Worm (Caenorhabditis elegans) whole organism, L2 larva: Measurements from ENCODE around the gene C08E8.9.

ENCODE experiments used
- R02D3.7 ChIP-seq: fragments of 150-350 bp; optimal IDR thresholded peaks from 2 replicates; lab custom pipeline; 2014; ENCODE audit warnings: missing biosample characterization, missing genetic modification characterization
- Y55F3AM.14 ChIP-seq: fragments of 200-800 bp; sonication (Bioruptor generic); optimal IDR thresholded peaks from 2 replicates; lab custom pipeline; 2018; ENCODE audit warnings: mild to moderate bottlenecking, missing genetic modification characterization, missing compliant biosample characterization
- ZK546.5 ChIP-seq: sonication (generic microtip); optimal IDR thresholded peaks from 2 replicates; lab custom pipeline; 2017; ENCODE audit warnings: missing biosample characterization, missing genetic modification characterization
- alr-1 ChIP-seq: fragments of 150-350 bp; optimal IDR thresholded peaks from 2 replicates; lab custom pipeline; 2014; ENCODE audit warnings: missing biosample characterization, missing genetic modification characterization
- aly-2 ChIP-seq: fragments of 150-350 bp; optimal IDR thresholded peaks from 2 replicates; lab custom pipeline; 2014; ENCODE audit warnings: missing biosample characterization, missing genetic modification characterization
- ama-1 ChIP-seq: fragments of 150-350 bp; optimal IDR thresholded peaks from 2 replicates; lab custom pipeline; 2018; ENCODE audit warnings: inconsistent platforms
- blmp-1 ChIP-seq: sonication (generic microtip); optimal IDR thresholded peaks from 2 replicates; lab custom pipeline; 2017; ENCODE audit warnings: missing genetic modification characterization, mild to moderate bottlenecking, missing compliant biosample characterization, antibody characterized with exemption, moderate library complexity; ENCODE audit not compliant: insufficient read depth
- ceh-16 ChIP-seq: fragments of 150-350 bp; optimal IDR thresholded peaks from 2 replicates; lab custom pipeline; 2014; ENCODE audit warnings: missing biosample characterization, missing genetic modification characterization
- ceh-82 ChIP-seq: fragments of 150-350 bp; optimal IDR thresholded peaks from 2 replicates; lab custom pipeline; 2014; ENCODE audit warnings: missing biosample characterization, missing genetic modification characterization
- crh-2 ChIP-seq: sonication (generic microtip); optimal IDR thresholded peaks from 2 replicates; lab custom pipeline; 2017; ENCODE audit warnings: missing biosample characterization, missing genetic modification characterization
- dmd-4 ChIP-seq: sonication (generic microtip); optimal IDR thresholded peaks from 2 replicates; lab custom pipeline; 2017; ENCODE audit warnings: missing biosample characterization, missing genetic modification characterization
- fos-1 ChIP-seq: fragments of 150-350 bp; optimal IDR thresholded peaks from 2 replicates; lab custom pipeline; 2014; ENCODE audit warnings: missing biosample characterization, missing genetic modification characterization
- gmeb-1 ChIP-seq: fragments of 150-350 bp; optimal IDR thresholded peaks from 2 replicates; lab custom pipeline; 2014; ENCODE audit warnings: missing biosample characterization, missing genetic modification characterization
- lin-39 ChIP-seq: fragments of 150-350 bp; optimal IDR thresholded peaks from 2 replicates; lab custom pipeline; 2014; ENCODE audit warnings: missing biosample characterization, missing genetic modification reagents, missing genetic modification characterization
- lsy-2 ChIP-seq, 2 experiments: fragments of 150-350 bp in 1 of 2; sonication (generic microtip) in 1 of 2; optimal IDR thresholded peaks; 2 replicates each; lab custom pipeline; 2014 to 2017; ENCODE audit warnings: missing biosample characterization in 2 of 2, missing genetic modification characterization in 2 of 2
- mbf-1 ChIP-seq: sonication (generic microtip); optimal IDR thresholded peaks from 2 replicates; lab custom pipeline; 2017; ENCODE audit warnings: missing biosample characterization, missing genetic modification characterization
- nhr-10 ChIP-seq: sonication (generic microtip); optimal IDR thresholded peaks from 2 replicates; lab custom pipeline; 2017; ENCODE audit warnings: missing biosample characterization, missing genetic modification characterization
- nhr-11 ChIP-seq: fragments of 150-350 bp; optimal IDR thresholded peaks from 2 replicates; lab custom pipeline; 2014; ENCODE audit warnings: missing biosample characterization, missing genetic modification characterization
- nhr-12 ChIP-seq: fragments of 150-350 bp; optimal IDR thresholded peaks from 2 replicates; lab custom pipeline; 2014; ENCODE audit warnings: missing biosample characterization, missing genetic modification characterization
- nhr-129 ChIP-seq: fragments of 150-350 bp; optimal IDR thresholded peaks from 2 replicates; lab custom pipeline; 2014; ENCODE audit warnings: missing biosample characterization, missing genetic modification characterization
- nhr-21 ChIP-seq: fragments of 150-350 bp; optimal IDR thresholded peaks from 2 replicates; lab custom pipeline; 2014; ENCODE audit warnings: missing biosample characterization, missing genetic modification characterization
- nhr-237 ChIP-seq: fragments of 150-350 bp; optimal IDR thresholded peaks from 2 replicates; lab custom pipeline; 2014; ENCODE audit warnings: missing biosample characterization, missing genetic modification characterization
- nhr-25 ChIP-seq: fragments of 150-350 bp; sonication (generic microtip); optimal IDR thresholded peaks from 3 replicates; lab custom pipeline; 2014; ENCODE audit warnings: missing biosample characterization, missing genetic modification characterization
- nhr-77 ChIP-seq: fragments of 150-350 bp; optimal IDR thresholded peaks from 2 replicates; lab custom pipeline; 2014; ENCODE audit warnings: missing biosample characterization, missing genetic modification characterization
- peb-1 ChIP-seq: fragments of 150-350 bp; optimal IDR thresholded peaks from 2 replicates; lab custom pipeline; 2014; ENCODE audit warnings: missing biosample characterization, missing genetic modification characterization
- sem-4 ChIP-seq: fragments of 150-350 bp; optimal IDR thresholded peaks from 2 replicates; lab custom pipeline; 2014; ENCODE audit warnings: missing biosample characterization, missing genetic modification reagents, missing genetic modification characterization
- skn-1 ChIP-seq: sonication (generic microtip); optimal IDR thresholded peaks from 2 replicates; lab custom pipeline; 2017; ENCODE audit warnings: missing biosample characterization, missing genetic modification characterization
- sma-3 ChIP-seq: sonication (generic microtip); optimal IDR thresholded peaks from 2 replicates; lab custom pipeline; 2016; ENCODE audit warnings: missing genetic modification reagents, missing genetic modification characterization, missing compliant biosample characterization
- snpc-4 ChIP-seq: fragments of 150-350 bp; optimal IDR thresholded peaks from 2 replicates; lab custom pipeline; 2014; ENCODE audit warnings: missing biosample characterization, missing genetic modification characterization
- unc-39 ChIP-seq: fragments of 150-350 bp; optimal IDR thresholded peaks from 2 replicates; lab custom pipeline; 2014; ENCODE audit warnings: missing biosample characterization, missing genetic modification characterization
- zag-1 ChIP-seq: fragments of 150-350 bp; optimal IDR thresholded peaks from 2 replicates; lab custom pipeline; 2014; ENCODE audit warnings: missing biosample characterization, missing genetic modification characterization
- ztf-1 ChIP-seq: fragments of 200-800 bp; sonication (Bioruptor generic); conservative IDR thresholded peaks from 2 replicates; pipeline ENCODE4 v1.3.6; 2022; ENCODE audit warnings: missing genetic modification characterization, missing compliant biosample characterization
- ztf-11 ChIP-seq: sonication (generic microtip); optimal IDR thresholded peaks from 2 replicates; lab custom pipeline; 2017; ENCODE audit warnings: missing biosample characterization, missing genetic modification characterization
- ztf-4 ChIP-seq: fragments of 150-350 bp; optimal IDR thresholded peaks from 2 replicates; lab custom pipeline; 2014; ENCODE audit warnings: missing biosample characterization, missing genetic modification characterization

The C08E8.9 gene

DNA sequence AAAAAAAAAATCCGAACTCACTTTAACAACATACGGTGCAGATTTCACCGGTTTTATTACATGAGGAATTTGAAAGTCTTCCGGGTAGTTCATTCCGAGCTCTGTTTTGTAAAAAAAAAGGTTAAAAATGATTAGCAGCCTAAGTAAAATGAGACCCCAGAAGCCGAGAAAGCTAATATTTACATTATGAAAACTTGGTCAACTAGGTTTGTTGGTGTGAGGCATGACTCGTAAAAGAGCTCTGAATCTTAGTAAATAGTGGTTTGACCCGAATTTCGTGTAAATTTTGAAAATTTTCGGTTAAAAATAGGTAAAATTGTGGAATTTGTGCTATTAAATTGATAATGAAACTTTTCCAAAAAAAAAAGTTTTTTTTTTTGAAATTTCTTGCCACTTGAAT is 2.3 kb upstream of the C08E8.9 start, which contains the start of gene C08E8.1:
C08E8.1 (minus strand) TSS at position 101 of the 400 bp plus-strand sequence.
- TF ChIP-seq alr-1 (tag; lab: Kevin White, UChicago): no peak
- no peak for TF ChIP-seq nhr-77 (tag; lab: Kevin White, UChicago)
- TF ChIP-seq nhr-12 (tag; lab: Kevin White, UChicago): no peak
- TF ChIP-seq, all 48 proteins: peak for 0

ce11 chrV:18368322-18368721 is 3.7 kb downstream of the C08E8.9 start, which contains the start of gene C08E8.6:
TSS of gene C08E8.6 (minus strand) at chrV:18368422.
- no peak for TF ChIP-seq ceh-82 (tag; lab: Kevin White, UChicago)
- no peak for TF ChIP-seq lin-39 (tag; lab: Kevin White, UChicago)
- no peak for TF ChIP-seq sma-3
- no peak for TF ChIP-seq nhr-129 (tag; lab: Kevin White, UChicago)
- no peak for TF ChIP-seq blmp-1 (tag; lab: Kevin White, UChicago)
- TF ChIP-seq sem-4 (tag; lab: Kevin White, UChicago): no peak
- no peak for TF ChIP-seq nhr-21 (tag; lab: Kevin White, UChicago)
- TF ChIP-seq skn-1 (tag; lab: Kevin White, UChicago): no peak
- no peak for TF ChIP-seq ZK546.5
- TF ChIP-seq peb-1 (tag; lab: Kevin White, UChicago): no peak
- no peak for TF ChIP-seq nhr-11 (tag; lab: Kevin White, UChicago)
- TF ChIP-seq nhr-237 (tag; lab: Kevin White, UChicago): no peak
- TF ChIP-seq mbf-1 (tag; lab: Kevin White, UChicago): no peak
- no peak for TF ChIP-seq ama-1 (lab: Kevin White, UChicago)
- no peak for TF ChIP-seq nhr-25 (tag; lab: Kevin White, UChicago)

ce11 chrV:18371028-18371427 is 6.4 kb downstream of the C08E8.9 start:
- TF ChIP-seq skn-1 (tag; lab: Kevin White, UChicago) (no peak), ceh-16 (no peak), R02D3.7 (no peak), ztf-4 (no peak), nhr-21 (tag; lab: Kevin White, UChicago) (no peak), Y55F3AM.14 (GFP tag; lab: Kevin White, UChicago) (no peak), nhr-10 (no peak), aly-2 (tag; lab: Kevin White, UChicago) (no peak), zag-1 (tag; lab: Kevin White, UChicago) (no peak), nhr-77 (tag; lab: Kevin White, UChicago) (no peak), ama-1 (lab: Kevin White, UChicago) (no peak), dmd-4 (no peak), sma-3 (no peak), snpc-4 (no peak), gmeb-1 (tag; lab: Kevin White, UChicago) (no peak)
- TF ChIP-seq, all 48 proteins: peak for 0

ce11 chrV:18371579-18371978 is 6.9 kb downstream of the C08E8.9 start, which contains the start of gene C08E8.4:
TSS of gene C08E8.4 (plus strand) at chrV:18371846.
- TF ChIP-seq ztf-4 (no peak), crh-2 (tag; lab: Kevin White, UChicago) (peak; percentile 8), fos-1 (tag; lab: Kevin White, UChicago) (peak; percentile 51), nhr-129 (tag; lab: Kevin White, UChicago) (no peak)

ce11 chrV:18374194-18374593 is 9.5 kb downstream of the C08E8.9 start, which contains the start of gene Y51A2B.2:
TSS of gene Y51A2B.2 (plus strand) at chrV:18374494.
- TF ChIP-seq nhr-11 (tag; lab: Kevin White, UChicago): no peak
- no peak for TF ChIP-seq R02D3.7
- TF ChIP-seq unc-39 (tag; lab: Kevin White, UChicago): no peak
- no peak for TF ChIP-seq ama-1 (lab: Kevin White, UChicago)
- no peak for TF ChIP-seq ztf-11 (tag; lab: Kevin White, UChicago)
- TF ChIP-seq nhr-77 (tag; lab: Kevin White, UChicago): no peak
- no peak for TF ChIP-seq lsy-2 (tag; optimal IDR thresholded peaks at IDR 0.05; lab: Kevin White, UChicago)
- no peak for TF ChIP-seq dmd-4

DNA sequence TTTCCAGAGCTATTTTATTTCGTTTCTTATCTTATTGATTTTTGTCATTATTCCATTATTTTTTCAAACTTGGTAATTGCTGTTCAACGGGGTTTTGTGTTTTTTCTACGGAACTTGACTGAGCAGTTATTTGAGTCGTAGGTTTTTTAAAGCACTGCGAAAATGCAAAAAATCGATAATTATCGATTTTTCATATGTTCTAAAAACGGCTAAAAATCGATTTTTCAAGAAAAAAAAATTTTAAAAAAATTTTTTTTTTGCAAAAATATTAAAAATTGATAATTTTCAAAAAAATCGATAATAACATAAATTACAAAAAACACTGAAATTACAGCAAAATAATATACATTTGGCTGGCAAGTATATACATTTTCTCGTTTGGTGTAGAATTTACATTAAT is 10.9 kb downstream of the C08E8.9 start:
- TF ChIP-seq ztf-1 (no peak), aly-2 (tag; lab: Kevin White, UChicago) (no peak)
